Fruit fly (Drosophila melanogaster) S2 (cell line): ENCODE results near the gene CG14785.

ENCODE experiments used
- CG8478 ChIP-seq: fragments of >200 bp; optimal IDR thresholded peaks from 2 replicates; lab custom pipeline; 2018
- CTCF ChIP-seq, 2 experiments: fragments of >200 bp; optimal IDR thresholded peaks; 2 replicates each; lab custom pipeline; 2018

DNA sequence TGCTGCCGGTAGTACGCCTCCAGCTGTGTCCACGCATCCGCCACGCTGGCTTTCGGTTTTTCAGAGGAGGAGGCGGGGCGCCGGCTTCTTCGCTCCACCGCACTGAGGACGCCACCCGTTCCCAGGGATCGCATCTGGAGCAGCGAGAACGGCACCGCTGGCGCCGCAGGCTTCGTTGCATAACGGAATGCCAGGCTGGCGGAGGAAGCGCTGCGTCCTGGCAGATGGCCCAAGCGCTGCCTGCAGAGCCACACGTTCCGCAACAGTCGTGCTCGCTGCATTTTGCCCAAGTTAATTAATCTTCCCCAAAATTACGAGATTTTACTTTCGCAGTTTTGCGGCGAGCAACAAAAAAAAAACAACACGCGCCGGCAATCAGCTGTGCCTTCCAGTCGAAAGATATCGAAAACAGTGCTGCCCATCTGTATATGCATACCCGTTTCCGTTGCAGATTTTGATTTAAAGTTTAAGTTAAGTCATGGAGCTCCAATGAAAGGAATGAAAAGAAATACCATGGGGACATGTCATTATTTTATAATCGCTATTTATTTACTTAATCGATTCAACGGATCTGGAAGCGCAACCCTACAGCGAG, 3.5 kb upstream of the CG14785 start, which contains the start of gene Lrpprc2:
- TF ChIP-seq CTCF (optimal IDR thresholded peaks at IDR 0.05; lab: Kevin White, UChicago) (no peak), CG8478 (lab: Kevin White, UChicago) (no peak)
